Worm (Caenorhabditis elegans) whole organism, L4 larva: ENCODE measurements around the gene rga-1.

Source experiments
- F26F4.8 ChIP-seq: fragments of 200-800 bp; sonication (Bioruptor generic); conservative IDR thresholded peaks from 2 replicates; pipeline ENCODE4 v1.3.6; 2022; ENCODE audit warnings: missing genetic modification characterization, missing compliant biosample characterization
- ces-1 ChIP-seq: fragments of 150-350 bp; sonication (generic microtip); optimal IDR thresholded peaks from 4 replicates; lab custom pipeline; 2014; ENCODE audit warnings: missing biosample characterization, missing genetic modification reagents, missing genetic modification characterization
- dve-1 ChIP-seq: sonication (generic microtip); optimal IDR thresholded peaks from 2 replicates; lab custom pipeline; 2017; ENCODE audit warnings: antibody characterized with exemption, mild to moderate bottlenecking, missing genetic modification characterization, missing compliant biosample characterization; ENCODE audit not compliant: insufficient read depth
- jun-1 ChIP-seq: fragments of 150-350 bp; optimal IDR thresholded peaks from 2 replicates; lab custom pipeline; 2014; ENCODE audit warnings: missing biosample characterization, missing genetic modification reagents, missing genetic modification characterization
- nhr-11 ChIP-seq: fragments of 150-350 bp; optimal IDR thresholded peaks from 2 replicates; lab custom pipeline; 2014; ENCODE audit warnings: missing biosample characterization, missing genetic modification characterization
- pha-4 ChIP-seq, 2 experiments: fragments of 150-350 bp in 1 of 2; fragments of 200-800 bp in 1 of 2; sonication (Bioruptor generic) in 1 of 2; IDR thresholded peaks in 1 of 2; optimal IDR thresholded peaks in 1 of 2; 2 replicates each; pipeline versions ENCODE4 v1.3.6 to Lab custom; 2014 to 2022; ENCODE audit warnings: missing genetic modification characterization in 2 of 2, missing genetic modification reagents in 2 of 2, missing biosample characterization in 1 of 2, missing compliant biosample characterization in 1 of 2
- pqm-1 ChIP-seq: sonication (generic microtip); optimal IDR thresholded peaks from 2 replicates; lab custom pipeline; 2017; ENCODE audit warnings: missing biosample characterization, missing genetic modification characterization
- skn-1 ChIP-seq: fragments of 150-350 bp; optimal IDR thresholded peaks from 2 replicates; lab custom pipeline; 2014; ENCODE audit warnings: missing biosample characterization, missing genetic modification characterization
- unc-39 ChIP-seq: sonication (generic microtip); optimal IDR thresholded peaks from 2 replicates; lab custom pipeline; 2017; ENCODE audit warnings: missing biosample characterization, missing genetic modification characterization
- ztf-7 ChIP-seq: fragments of 150-350 bp; optimal IDR thresholded peaks from 2 replicates; lab custom pipeline; 2014; ENCODE audit warnings: missing biosample characterization, missing genetic modification characterization

- TF ChIP-seq F26F4.8 (GFP tag; lab: Robert Waterston, UW) (no peak), ces-1 (GFP tag; lab: Kevin White, UChicago) (no peak), ztf-7 (tag; lab: Kevin White, UChicago) (no peak), unc-39 (no peak), nhr-11 (no peak), pha-4 (GFP tag; IDR thresholded peaks at IDR 0.05; lab: Robert Waterston, UW) (no peak), pha-4 (tag; optimal IDR thresholded peaks at IDR 0.05; lab: Kevin White, UChicago) (no peak), jun-1 (tag; lab: Kevin White, UChicago) (no peak), pqm-1 (tag; lab: Kevin White, UChicago) (no peak), dve-1 (no peak), skn-1 (tag; lab: Kevin White, UChicago) (no peak)
Measured at ce11 chrII:11501956-11502355, 37.3 kb downstream of the rga-1 start.
